Worm (Caenorhabditis elegans) whole organism, L4 larva: ENCODE measurements around the gene tag-153.

Experiments used
- aha-1 ChIP-seq: fragments of 150-350 bp; peaks from one replicate; lab custom pipeline; 2014; ENCODE audit warnings: missing biosample characterization, missing genetic modification characterization
- dmd-8 ChIP-seq: fragments of 200-800 bp; sonication (Bioruptor generic); IDR thresholded peaks from 2 replicates; pipeline ENCODE4 v1.3.6; 2022; ENCODE audit warnings: missing genetic modification characterization, missing compliant biosample characterization
- hif-1 ChIP-seq, 2 experiments: sonication (generic microtip); optimal IDR thresholded peaks; 2 replicates each; lab custom pipeline; 2016 to 2017; ENCODE audit warnings: missing compliant biosample characterization in 2 of 2, missing genetic modification characterization in 2 of 2, missing genetic modification reagents in 2 of 2, missing genotype in 2 of 2, mild to moderate bottlenecking in 1 of 2
- lin-15B ChIP-seq: fragments of 150-350 bp; sonication (generic microtip); optimal IDR thresholded peaks from 3 replicates; lab custom pipeline; 2014; ENCODE audit warnings: missing biosample characterization, missing genetic modification characterization

ce11 chrV:9283452-9283851 is 39.4 kb upstream of the tag-153 start:
- no peak for TF ChIP-seq dmd-8 (GFP tag; lab: Robert Waterston, UW)
- TF ChIP-seq hif-1 (tag; optimal IDR thresholded peaks at IDR 0.05; lab: Kevin White, UChicago), result no peak
- TF ChIP-seq aha-1 (tag; lab: Kevin White, UChicago), result no peak
- TF ChIP-seq lin-15B, result no peak
